Fruit fly (Drosophila melanogaster): Measurements from ENCODE around the gene CG9682.

Gene CG9682

DNA sequence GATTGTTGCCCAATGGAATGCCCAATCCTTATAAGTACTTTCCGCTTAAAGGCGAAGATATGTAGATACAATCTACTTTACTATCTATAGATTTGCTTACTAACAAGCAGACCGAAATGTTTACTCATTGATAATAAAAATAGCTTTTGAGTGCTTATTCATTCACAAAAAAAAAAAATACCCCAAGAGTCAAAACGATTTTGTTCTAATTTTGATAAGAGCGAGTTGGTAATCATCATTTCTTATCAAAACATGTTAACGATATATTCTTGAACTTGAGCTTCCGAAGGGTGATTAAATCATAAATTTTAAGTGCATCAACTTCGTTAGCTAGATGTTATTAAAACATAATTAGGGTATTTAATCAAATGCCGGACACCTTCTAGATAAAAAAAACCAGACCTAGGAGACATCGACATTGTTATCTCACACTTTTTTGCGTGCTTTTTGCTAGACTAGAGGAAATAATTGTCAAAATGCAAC is at the start of gene CG9682:
CG9682 (plus strand) TSS at position 433 of the 483 bp plus-strand sequence.
- TF ChIP-seq pan (optimal IDR thresholded peaks at IDR 0.05) (no peak), CG8478 (optimal IDR thresholded peaks at IDR 0.05) (no peak), usp (GFP tag; optimal IDR thresholded peaks at IDR 0.05) (no peak), Dll (optimal IDR thresholded peaks at IDR 0.05) (no peak), psq (optimal IDR thresholded peaks at IDR 0.05) (no peak), EcR (GFP tag; optimal IDR thresholded peaks at IDR 0.05) (no peak)

DNA sequence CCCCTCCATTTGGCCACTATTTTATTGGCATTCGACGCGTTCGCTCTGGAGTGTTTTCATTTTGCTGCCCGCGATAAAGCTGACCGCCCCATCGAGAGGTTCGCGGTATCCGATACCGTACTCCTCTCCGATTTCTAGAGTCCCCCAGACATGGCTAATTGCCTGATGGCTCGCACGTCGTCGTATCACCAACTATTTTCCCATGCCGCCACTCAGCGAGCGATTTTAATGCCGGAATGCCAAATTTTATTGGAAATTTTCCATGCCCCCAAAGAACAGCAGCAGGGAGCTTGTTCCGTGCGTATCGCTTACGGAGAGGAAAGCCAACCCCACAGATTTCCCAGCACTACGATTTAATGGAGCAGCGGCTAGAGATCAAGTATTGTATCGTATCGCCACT is 49.7 kb upstream of the CG9682 start:
- no peak for TF ChIP-seq pan (optimal IDR thresholded peaks at IDR 0.05)
- no peak for TF ChIP-seq CG8478 (optimal IDR thresholded peaks at IDR 0.05)
- no peak for TF ChIP-seq psq (optimal IDR thresholded peaks at IDR 0.05)
- TF ChIP-seq Dll (optimal IDR thresholded peaks at IDR 0.05) = no peak
- TF ChIP-seq usp (GFP tag; optimal IDR thresholded peaks at IDR 0.05) = no peak
- TF ChIP-seq EcR (GFP tag; optimal IDR thresholded peaks at IDR 0.05) = no peak

DNA sequence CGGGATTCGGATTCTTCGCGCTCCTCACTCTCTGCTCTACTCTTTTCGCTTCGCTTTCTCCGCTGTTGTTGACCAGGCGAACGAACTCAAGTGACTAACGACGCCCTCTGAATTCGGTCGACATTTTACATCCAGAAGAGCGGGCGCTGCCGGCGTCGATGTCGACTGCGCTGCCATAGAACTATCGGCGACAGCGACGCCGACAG is 47.9 kb upstream of the CG9682 start, which contains the start of gene CG9743:
CG9743 (minus strand) TSS at position 101 of the 206 bp plus-strand sequence.
- no peak for TF ChIP-seq CG8478 (optimal IDR thresholded peaks at IDR 0.05)
- TF ChIP-seq psq (optimal IDR thresholded peaks at IDR 0.05) = no peak
- no peak for TF ChIP-seq usp (GFP tag; optimal IDR thresholded peaks at IDR 0.05)
- no peak for TF ChIP-seq EcR (GFP tag; optimal IDR thresholded peaks at IDR 0.05)
- no peak for TF ChIP-seq Dll (optimal IDR thresholded peaks at IDR 0.05)
- TF ChIP-seq pan (optimal IDR thresholded peaks at IDR 0.05) = no peak

- TF ChIP-seq psq (optimal IDR thresholded peaks at IDR 0.05) (no peak), pan (optimal IDR thresholded peaks at IDR 0.05) (no peak), usp (GFP tag; optimal IDR thresholded peaks at IDR 0.05) (no peak), CG8478 (optimal IDR thresholded peaks at IDR 0.05) (no peak), EcR (GFP tag; optimal IDR thresholded peaks at IDR 0.05) (no peak), Dll (optimal IDR thresholded peaks at IDR 0.05) (no peak)
These were observed 47.4 kb upstream of the CG9682 start for dm6 chr3R:30203104-30203986.

DNA sequence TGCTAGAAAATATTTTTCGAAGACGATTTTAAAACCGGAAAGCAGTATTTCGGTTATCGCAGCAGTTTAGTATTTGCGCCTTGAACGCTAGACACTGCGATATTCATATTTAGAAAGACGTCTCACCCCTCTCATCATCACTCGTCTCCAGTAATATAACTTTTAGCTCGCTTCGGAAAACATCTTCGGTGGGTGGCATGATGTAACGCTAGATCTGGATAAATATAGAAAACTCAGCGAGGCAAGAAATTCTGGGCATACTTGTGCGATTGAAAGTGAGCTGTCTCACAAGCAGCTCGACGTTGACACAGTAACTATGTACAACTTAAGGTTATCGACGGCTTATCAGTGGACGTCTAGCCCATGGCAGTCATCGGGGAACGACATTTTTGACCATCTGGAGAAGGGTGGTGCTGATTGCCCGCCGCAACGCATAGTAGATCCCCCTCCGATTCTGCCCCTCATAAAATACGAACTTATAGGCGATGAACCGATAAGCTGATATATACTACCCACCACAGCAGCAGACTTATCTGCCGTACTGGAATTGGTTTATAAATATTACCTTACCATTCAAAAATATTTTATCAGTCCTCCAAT is 46.6 kb upstream of the CG9682 start:
- TF ChIP-seq EcR (GFP tag; optimal IDR thresholded peaks at IDR 0.05) (no peak), pan (optimal IDR thresholded peaks at IDR 0.05) (no peak)

DNA sequence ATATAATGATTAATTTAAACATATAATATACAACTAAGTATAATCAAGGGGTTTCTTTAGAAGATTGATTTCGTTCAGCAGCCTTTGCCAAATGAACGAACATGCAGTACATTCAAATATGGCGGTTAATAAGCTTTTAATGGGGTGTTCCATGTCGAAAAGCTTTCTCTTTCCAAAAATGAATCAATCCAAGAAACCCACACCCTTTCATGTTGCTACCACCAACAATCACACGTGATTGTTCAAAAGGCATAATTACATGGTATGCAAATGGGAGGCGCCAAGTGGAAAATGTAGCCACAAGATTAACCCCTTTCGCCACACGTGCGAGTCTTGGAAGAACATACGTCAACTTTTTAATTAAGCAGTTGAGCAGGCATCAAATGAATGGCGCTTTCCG is 44.8 kb upstream of the CG9682 start:
- TF ChIP-seq Dll (optimal IDR thresholded peaks at IDR 0.05) (no peak), usp (GFP tag; optimal IDR thresholded peaks at IDR 0.05) (no peak), CG8478 (optimal IDR thresholded peaks at IDR 0.05) (no peak), psq (optimal IDR thresholded peaks at IDR 0.05) (no peak), pan (optimal IDR thresholded peaks at IDR 0.05) (no peak), EcR (GFP tag; optimal IDR thresholded peaks at IDR 0.05) (no peak)

DNA sequence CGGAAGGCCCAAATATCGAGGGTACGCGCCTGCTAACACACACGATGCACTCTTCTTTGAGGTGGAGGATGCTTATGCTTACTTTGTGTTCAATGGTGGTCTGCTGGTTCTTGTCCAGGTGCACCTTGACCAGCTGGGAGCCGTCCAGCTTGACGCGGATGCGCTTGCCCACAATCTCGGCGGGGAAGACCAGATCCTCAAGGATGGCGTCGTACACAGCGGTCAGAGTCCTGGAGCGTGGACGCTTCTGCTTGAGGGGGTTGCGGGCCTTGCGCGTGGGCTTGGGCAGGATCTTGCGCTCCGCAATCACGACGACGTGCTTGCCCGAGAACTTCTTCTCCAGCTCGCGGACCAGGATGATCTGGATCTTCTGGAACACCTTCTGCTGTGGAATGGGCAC is 42.7 kb upstream of the CG9682 start:
- no peak for TF ChIP-seq Dll (optimal IDR thresholded peaks at IDR 0.05)
- no peak for TF ChIP-seq psq (optimal IDR thresholded peaks at IDR 0.05)
- TF ChIP-seq pan (optimal IDR thresholded peaks at IDR 0.05) = no peak
- TF ChIP-seq EcR (GFP tag; optimal IDR thresholded peaks at IDR 0.05) = no peak
- no peak for TF ChIP-seq CG8478 (optimal IDR thresholded peaks at IDR 0.05)
- no peak for TF ChIP-seq usp (GFP tag; optimal IDR thresholded peaks at IDR 0.05)

- no peak for TF ChIP-seq pan (optimal IDR thresholded peaks at IDR 0.05)
- no peak for TF ChIP-seq EcR (GFP tag; optimal IDR thresholded peaks at IDR 0.05)
- TF ChIP-seq usp (GFP tag; optimal IDR thresholded peaks at IDR 0.05) = no peak
- no peak for TF ChIP-seq CG8478 (optimal IDR thresholded peaks at IDR 0.05)
- TF ChIP-seq psq (optimal IDR thresholded peaks at IDR 0.05) = no peak
- no peak for TF ChIP-seq Dll (optimal IDR thresholded peaks at IDR 0.05)
These were observed 41.8 kb upstream of the CG9682 start, which contains the start of gene RpS7 for dm6 chr3R:30208766-30209484. RpS7 (minus strand) TSS chr3R:30209020.

DNA sequence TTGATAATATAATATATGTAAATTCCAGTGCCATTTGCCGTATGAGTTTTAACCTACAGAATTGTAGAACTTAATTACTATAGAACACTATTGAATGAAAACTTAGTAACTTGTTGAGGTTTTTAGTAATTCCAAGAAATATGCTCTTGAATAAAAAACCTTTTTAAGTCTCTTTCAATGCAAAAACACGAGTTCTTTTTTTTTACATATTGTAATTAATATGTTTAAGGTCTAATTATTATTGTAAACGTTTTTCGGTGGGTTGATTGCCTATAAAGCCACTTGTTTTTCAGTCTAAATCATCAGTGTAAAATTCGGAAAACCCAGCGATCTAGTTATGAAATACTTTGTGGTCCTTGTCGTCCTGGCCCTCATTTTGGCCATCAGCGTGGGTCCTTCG is 41.1 kb upstream of the CG9682 start, which contains the start of gene Anp:
Anp (plus strand) TSS at position 301 of the 400 bp plus-strand sequence.
- TF ChIP-seq psq (optimal IDR thresholded peaks at IDR 0.05) = no peak
- TF ChIP-seq CG8478 (optimal IDR thresholded peaks at IDR 0.05) = no peak
- TF ChIP-seq usp (GFP tag; optimal IDR thresholded peaks at IDR 0.05) = no peak
- no peak for TF ChIP-seq Dll (optimal IDR thresholded peaks at IDR 0.05)
- no peak for TF ChIP-seq pan (optimal IDR thresholded peaks at IDR 0.05)
- no peak for TF ChIP-seq EcR (GFP tag; optimal IDR thresholded peaks at IDR 0.05)

DNA sequence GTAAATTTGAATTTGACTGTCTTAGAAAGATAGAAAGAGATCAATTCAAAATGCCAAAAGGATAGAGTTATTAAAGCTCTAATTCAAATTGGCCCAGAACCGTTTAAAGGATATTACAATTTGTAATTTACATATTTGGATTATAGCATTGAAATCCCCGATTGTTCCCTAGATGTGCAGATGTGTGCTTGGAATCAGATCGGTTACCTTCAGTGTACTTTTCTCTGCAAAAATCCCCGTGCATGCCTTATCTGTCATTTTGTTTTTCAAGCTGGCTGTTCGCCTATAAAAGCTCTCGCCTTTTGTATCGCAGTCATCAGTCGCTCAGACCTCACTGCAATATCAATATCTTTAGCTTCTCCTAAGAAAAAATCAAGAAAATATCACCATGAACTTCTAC is 40.2 kb upstream of the CG9682 start, which contains the start of gene CecA1:
CecA1 (plus strand) TSS at position 315 of the 400 bp plus-strand sequence.
- TF ChIP-seq usp (GFP tag; optimal IDR thresholded peaks at IDR 0.05) (no peak), CG8478 (optimal IDR thresholded peaks at IDR 0.05) (no peak), Dll (optimal IDR thresholded peaks at IDR 0.05) (no peak), psq (optimal IDR thresholded peaks at IDR 0.05) (no peak), pan (optimal IDR thresholded peaks at IDR 0.05) (no peak), EcR (GFP tag; optimal IDR thresholded peaks at IDR 0.05) (no peak)

- no peak for TF ChIP-seq EcR (GFP tag; optimal IDR thresholded peaks at IDR 0.05)
- no peak for TF ChIP-seq psq (optimal IDR thresholded peaks at IDR 0.05)
- no peak for TF ChIP-seq Dll (optimal IDR thresholded peaks at IDR 0.05)
- TF ChIP-seq usp (GFP tag; optimal IDR thresholded peaks at IDR 0.05) = no peak
- TF ChIP-seq CG8478 (optimal IDR thresholded peaks at IDR 0.05) = no peak
- TF ChIP-seq pan (optimal IDR thresholded peaks at IDR 0.05) = no peak
These were observed 38.9 kb upstream of the CG9682 start, which contains the start of gene CecA2 for dm6 chr3R:30211856-30212255. CecA2 (plus strand) TSS chr3R:30212156.

Measured in whole organism.